Worm (Caenorhabditis elegans): ENCODE data around the gene cyp-13A5.

DNA sequence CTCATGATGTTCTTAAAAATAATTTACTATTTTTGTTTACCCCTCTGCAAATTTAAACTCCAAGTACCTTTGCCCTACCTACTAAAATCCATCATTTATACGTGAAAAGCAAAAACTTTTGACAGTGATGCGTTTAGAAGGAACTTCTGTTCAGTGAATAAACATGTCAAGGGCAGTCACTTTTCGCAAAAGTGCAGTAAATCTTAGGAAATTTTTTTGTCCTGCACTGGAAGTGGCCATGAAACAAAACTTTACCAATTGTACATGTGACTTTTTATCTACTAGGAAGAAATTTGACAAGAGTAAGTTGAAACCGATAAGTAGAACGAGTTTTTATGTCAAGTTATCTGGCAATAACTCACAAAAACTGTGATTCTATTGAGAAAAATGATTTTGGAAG, 13.9 kb downstream of the cyp-13A5 start:
- TF ChIP-seq ceh-28 (tag; optimal IDR thresholded peaks at IDR 0.05) (no peak), snpc-4 (tag; optimal IDR thresholded peaks at IDR 0.05) (no peak), lin-15B (tag; optimal IDR thresholded peaks at IDR 0.05) (no peak), mdl-1 (tag; optimal IDR thresholded peaks at IDR 0.05) (no peak), fkh-10 (GFP tag; optimal IDR thresholded peaks at IDR 0.05) (no peak), saeg-2 (GFP tag; IDR thresholded peaks at IDR 0.05) (no peak), daf-12 (tag; optimal IDR thresholded peaks at IDR 0.05) (no peak), ama-1 (optimal IDR thresholded peaks at IDR 0.05) (no peak), unc-62 (GFP tag; optimal IDR thresholded peaks at IDR 0.05 in 1 of 2) (no peak), unc-62 (tag; optimal IDR thresholded peaks at IDR 0.05) (no peak), mep-1 (tag; optimal IDR thresholded peaks at IDR 0.05) (no peak), spr-1 (tag; optimal IDR thresholded peaks at IDR 0.05) (no peak)

All from whole organism, L4 larva.